Worm (Caenorhabditis elegans) whole organism, L2 larva: ENCODE results near the gene E04F6.10.

Experiments used
- C34F6.9 ChIP-seq: fragments of 150-350 bp; optimal IDR thresholded peaks from 2 replicates; lab custom pipeline; 2014; ENCODE audit warnings: missing biosample characterization, missing genetic modification characterization
- F13H6.1 ChIP-seq: sonication (generic microtip); optimal IDR thresholded peaks from 2 replicates; lab custom pipeline; 2016; ENCODE audit warnings: missing genetic modification characterization, missing compliant biosample characterization
- Y55F3AM.14 ChIP-seq: fragments of 200-800 bp; sonication (Bioruptor generic); optimal IDR thresholded peaks from 2 replicates; lab custom pipeline; 2018; ENCODE audit warnings: mild to moderate bottlenecking, missing genetic modification characterization, missing compliant biosample characterization
- ZK546.5 ChIP-seq: sonication (generic microtip); optimal IDR thresholded peaks from 2 replicates; lab custom pipeline; 2017; ENCODE audit warnings: missing biosample characterization, missing genetic modification characterization
- alr-1 ChIP-seq: fragments of 150-350 bp; optimal IDR thresholded peaks from 2 replicates; lab custom pipeline; 2014; ENCODE audit warnings: missing biosample characterization, missing genetic modification characterization
- ama-1 ChIP-seq: fragments of 150-350 bp; optimal IDR thresholded peaks from 2 replicates; lab custom pipeline; 2018; ENCODE audit warnings: inconsistent platforms
- blmp-1 ChIP-seq: sonication (generic microtip); optimal IDR thresholded peaks from 2 replicates; lab custom pipeline; 2017; ENCODE audit warnings: missing genetic modification characterization, mild to moderate bottlenecking, missing compliant biosample characterization, antibody characterized with exemption, moderate library complexity; ENCODE audit not compliant: insufficient read depth
- ceh-82 ChIP-seq: fragments of 150-350 bp; optimal IDR thresholded peaks from 2 replicates; lab custom pipeline; 2014; ENCODE audit warnings: missing biosample characterization, missing genetic modification characterization
- egl-27 ChIP-seq: sonication (generic microtip); optimal IDR thresholded peaks from 3 replicates; lab custom pipeline; 2017; ENCODE audit warnings: missing biosample characterization, missing genetic modification reagents, missing genetic modification characterization
- elt-3 ChIP-seq: sonication (generic microtip); optimal IDR thresholded peaks from 2 replicates; lab custom pipeline; 2017; ENCODE audit warnings: missing biosample characterization, missing genetic modification characterization
- fos-1 ChIP-seq: fragments of 150-350 bp; optimal IDR thresholded peaks from 2 replicates; lab custom pipeline; 2014; ENCODE audit warnings: missing biosample characterization, missing genetic modification characterization
- gmeb-1 ChIP-seq: fragments of 150-350 bp; optimal IDR thresholded peaks from 2 replicates; lab custom pipeline; 2014; ENCODE audit warnings: missing biosample characterization, missing genetic modification characterization
- lin-11 ChIP-seq: fragments of 150-350 bp; sonication (generic microtip); optimal IDR thresholded peaks from 2 replicates; lab custom pipeline; 2014; ENCODE audit warnings: missing biosample characterization, missing genetic modification characterization, inconsistent platforms, mixed read lengths
- lin-13 ChIP-seq: fragments of 150-350 bp; optimal IDR thresholded peaks from 2 replicates; lab custom pipeline; 2014; ENCODE audit warnings: missing biosample characterization, missing genetic modification reagents, missing genetic modification characterization
- lin-39 ChIP-seq: fragments of 150-350 bp; optimal IDR thresholded peaks from 2 replicates; lab custom pipeline; 2014; ENCODE audit warnings: missing biosample characterization, missing genetic modification reagents, missing genetic modification characterization
- lsy-2 ChIP-seq, 2 experiments: fragments of 150-350 bp in 1 of 2; sonication (generic microtip) in 1 of 2; optimal IDR thresholded peaks; 2 replicates each; lab custom pipeline; 2014 to 2017; ENCODE audit warnings: missing biosample characterization in 2 of 2, missing genetic modification characterization in 2 of 2
- mab-5 ChIP-seq: fragments of 150-350 bp; optimal IDR thresholded peaks from 2 replicates; lab custom pipeline; 2014; ENCODE audit warnings: missing biosample characterization, missing genetic modification characterization
- mbf-1 ChIP-seq: sonication (generic microtip); optimal IDR thresholded peaks from 2 replicates; lab custom pipeline; 2017; ENCODE audit warnings: missing biosample characterization, missing genetic modification characterization
- mdl-1 ChIP-seq, 2 experiments: fragments of 150-350 bp in 1 of 2; sonication (generic microtip) in 1 of 2; optimal IDR thresholded peaks; 2 replicates each; lab custom pipeline; 2017; ENCODE audit warnings: missing biosample characterization in 2 of 2, missing genetic modification characterization in 2 of 2
- nhr-10 ChIP-seq: sonication (generic microtip); optimal IDR thresholded peaks from 2 replicates; lab custom pipeline; 2017; ENCODE audit warnings: missing biosample characterization, missing genetic modification characterization
- nhr-11 ChIP-seq: fragments of 150-350 bp; optimal IDR thresholded peaks from 2 replicates; lab custom pipeline; 2014; ENCODE audit warnings: missing biosample characterization, missing genetic modification characterization
- nhr-12 ChIP-seq: fragments of 150-350 bp; optimal IDR thresholded peaks from 2 replicates; lab custom pipeline; 2014; ENCODE audit warnings: missing biosample characterization, missing genetic modification characterization
- nhr-129 ChIP-seq: fragments of 150-350 bp; optimal IDR thresholded peaks from 2 replicates; lab custom pipeline; 2014; ENCODE audit warnings: missing biosample characterization, missing genetic modification characterization
- nhr-21 ChIP-seq: fragments of 150-350 bp; optimal IDR thresholded peaks from 2 replicates; lab custom pipeline; 2014; ENCODE audit warnings: missing biosample characterization, missing genetic modification characterization
- nhr-23 ChIP-seq: fragments of 150-350 bp; optimal IDR thresholded peaks from 2 replicates; lab custom pipeline; 2014; ENCODE audit warnings: missing biosample characterization, missing genetic modification reagents, missing genetic modification characterization
- nhr-25 ChIP-seq: fragments of 150-350 bp; sonication (generic microtip); optimal IDR thresholded peaks from 3 replicates; lab custom pipeline; 2014; ENCODE audit warnings: missing biosample characterization, missing genetic modification characterization
- nhr-6 ChIP-seq: fragments of 150-350 bp; optimal IDR thresholded peaks from 2 replicates; lab custom pipeline; 2014; ENCODE audit warnings: missing biosample characterization, missing genetic modification characterization
- nhr-77 ChIP-seq: fragments of 150-350 bp; optimal IDR thresholded peaks from 2 replicates; lab custom pipeline; 2014; ENCODE audit warnings: missing biosample characterization, missing genetic modification characterization
- sem-4 ChIP-seq: fragments of 150-350 bp; optimal IDR thresholded peaks from 2 replicates; lab custom pipeline; 2014; ENCODE audit warnings: missing biosample characterization, missing genetic modification reagents, missing genetic modification characterization
- sma-3 ChIP-seq: sonication (generic microtip); optimal IDR thresholded peaks from 2 replicates; lab custom pipeline; 2016; ENCODE audit warnings: missing genetic modification reagents, missing genetic modification characterization, missing compliant biosample characterization
- snpc-4 ChIP-seq: fragments of 150-350 bp; optimal IDR thresholded peaks from 2 replicates; lab custom pipeline; 2014; ENCODE audit warnings: missing biosample characterization, missing genetic modification characterization
- unc-39 ChIP-seq: fragments of 150-350 bp; optimal IDR thresholded peaks from 2 replicates; lab custom pipeline; 2014; ENCODE audit warnings: missing biosample characterization, missing genetic modification characterization
- unc-62 ChIP-seq: fragments of 150-350 bp; optimal IDR thresholded peaks from 2 replicates; lab custom pipeline; 2014; ENCODE audit warnings: missing biosample characterization, missing genetic modification reagents, missing genetic modification characterization
- zag-1 ChIP-seq: fragments of 150-350 bp; optimal IDR thresholded peaks from 2 replicates; lab custom pipeline; 2014; ENCODE audit warnings: missing biosample characterization, missing genetic modification characterization
- ztf-1 ChIP-seq: fragments of 200-800 bp; sonication (Bioruptor generic); conservative IDR thresholded peaks from 2 replicates; pipeline ENCODE4 v1.3.6; 2022; ENCODE audit warnings: missing genetic modification characterization, missing compliant biosample characterization
- ztf-11 ChIP-seq: sonication (generic microtip); optimal IDR thresholded peaks from 2 replicates; lab custom pipeline; 2017; ENCODE audit warnings: missing biosample characterization, missing genetic modification characterization

E04F6.10 gene

ce11 chrII:7236937-7237336, 20.0 kb upstream of the E04F6.10 start:
- TF ChIP-seq lin-11 (tag; lab: Kevin White, UChicago), result no peak
- TF ChIP-seq fos-1, result peak; percentile 32
- no peak for TF ChIP-seq nhr-10
- TF ChIP-seq, all 48 proteins: peak for 1

- TF ChIP-seq nhr-25 (tag; lab: Kevin White, UChicago), result no peak
- no peak for TF ChIP-seq nhr-11
- peak; percentile 73 for TF ChIP-seq fos-1
- TF ChIP-seq, all 48 proteins: peak for 1
These were observed 16.3 kb upstream of the E04F6.10 start for ce11 chrII:7233274-7233673.

- no peak for TF ChIP-seq gmeb-1
- peak; percentile 77 for TF ChIP-seq fos-1
These were observed 15.6 kb upstream of the E04F6.10 start, which contains the start of gene ctsa-3.1 for ce11 chrII:7232517-7232916. Gene ctsa-3.1 (plus strand): TSS chrII:7232853.

ce11 chrII:7231951-7232350, 15.0 kb upstream of the E04F6.10 start:
- TF ChIP-seq ZK546.5 (tag; lab: Kevin White, UChicago), result no peak
- TF ChIP-seq F13H6.1, result no peak
- no peak for TF ChIP-seq Y55F3AM.14 (GFP tag; lab: Kevin White, UChicago)
- peak; percentile 86 for TF ChIP-seq snpc-4 (tag; lab: Kevin White, UChicago)
- no peak for TF ChIP-seq lin-39

ce11 chrII:7230684-7231083, 13.7 kb upstream of the E04F6.10 start:
- TF ChIP-seq ztf-11 (tag; lab: Kevin White, UChicago) (no peak), sma-3 (GFP tag; lab: Kevin White, UChicago) (no peak), sem-4 (tag; lab: Kevin White, UChicago) (no peak), fos-1 (no peak), mdl-1 (tag; optimal IDR thresholded peaks at IDR 0.05; lab: Kevin White, UChicago) (no peak), lsy-2 (tag; optimal IDR thresholded peaks at IDR 0.05; lab: Kevin White, UChicago) (no peak), alr-1 (tag; lab: Kevin White, UChicago) (no peak)

- TF ChIP-seq lin-13 (GFP tag; lab: Kevin White, UChicago) (no peak), nhr-12 (tag; lab: Kevin White, UChicago) (no peak), nhr-129 (tag; lab: Kevin White, UChicago) (peak; percentile 24), ceh-82 (tag; lab: Kevin White, UChicago) (no peak), elt-3 (tag; lab: Kevin White, UChicago) (no peak), gmeb-1 (no peak), ama-1 (lab: Kevin White, UChicago) (peak; percentile 61), F13H6.1 (peak; percentile 1), unc-39 (tag; lab: Kevin White, UChicago) (no peak), mab-5 (tag; lab: Kevin White, UChicago) (no peak), C34F6.9 (tag; lab: Kevin White, UChicago) (no peak), blmp-1 (no peak), zag-1 (tag; lab: Kevin White, UChicago) (no peak)
These were observed 11.8 kb upstream of the E04F6.10 start, which contains the start of gene F32A5.4 for ce11 chrII:7228646-7229200. Gene F32A5.4 (plus strand): TSS chrII:7229150.

- TF ChIP-seq nhr-21 (tag; lab: Kevin White, UChicago) (no peak), nhr-77 (tag; lab: Kevin White, UChicago) (no peak), ama-1 (lab: Kevin White, UChicago) (no peak), nhr-23 (tag; lab: Kevin White, UChicago) (no peak), nhr-12 (tag; lab: Kevin White, UChicago) (no peak), egl-27 (tag; lab: Kevin White, UChicago) (no peak), ztf-1 (GFP tag; lab: Robert Waterston, UW) (no peak), mbf-1 (tag; lab: Kevin White, UChicago) (no peak), unc-62 (GFP tag; lab: Kevin White, UChicago) (no peak), nhr-129 (tag; lab: Kevin White, UChicago) (no peak), nhr-6 (tag; lab: Kevin White, UChicago) (no peak), lin-13 (GFP tag; lab: Kevin White, UChicago) (no peak), nhr-25 (tag; lab: Kevin White, UChicago) (no peak), unc-39 (tag; lab: Kevin White, UChicago) (no peak), zag-1 (tag; lab: Kevin White, UChicago) (no peak), ceh-82 (tag; lab: Kevin White, UChicago) (no peak)
These were observed 9.0 kb upstream of the E04F6.10 start, which contains the start of gene clh-3 for ce11 chrII:7225864-7226522. Gene clh-3 (minus strand): TSS chrII:7225914.
